Fruit fly (Drosophila melanogaster) whole organism, embryonic: ENCODE measurements around the gene Eip93F.

ENCODE experiments used
- BtbVII ChIP-seq: fragments of 200-800 bp; sonication (Bioruptor generic); optimal IDR thresholded peaks from 3 replicates; lab custom pipeline; 2017; ENCODE audit warnings: missing biosample characterization, mild to moderate bottlenecking, missing genetic modification characterization
- CG10274 ChIP-seq: fragments of 200-800 bp; sonication (Bioruptor generic); optimal IDR thresholded peaks from 3 replicates; lab custom pipeline; 2017; ENCODE audit warnings: missing biosample characterization, mild to moderate bottlenecking, missing genetic modification characterization
- CG10654 ChIP-seq: fragments of 200-800 bp; sonication (Bioruptor generic); optimal IDR thresholded peaks from 2 replicates; lab custom pipeline; 2016; ENCODE audit warnings: missing biosample characterization, missing genetic modification characterization
- CG11456 ChIP-seq: fragments of 200-800 bp; sonication (Bioruptor generic); IDR thresholded peaks from 3 replicates; pipeline ENCODE4 v1.3.6; 2022; ENCODE audit warnings: missing biosample characterization, missing genetic modification characterization
- CG11504 ChIP-seq: fragments of 200-800 bp; sonication (Bioruptor generic); optimal IDR thresholded peaks from 3 replicates; lab custom pipeline; 2019; ENCODE audit warnings: missing biosample characterization, mild to moderate bottlenecking, missing genetic modification characterization, moderate library complexity
- CG16813 ChIP-seq: fragments of 200-800 bp; sonication (Bioruptor generic); IDR thresholded peaks from 3 replicates; pipeline ENCODE4 v1.3.6; 2022; ENCODE audit warnings: missing biosample characterization, missing genetic modification characterization; ENCODE audit not compliant: partially characterized antibody
- CG1792 ChIP-seq: fragments of 200-800 bp; sonication (Bioruptor generic); optimal IDR thresholded peaks from 2 replicates; lab custom pipeline; 2016; ENCODE audit warnings: missing biosample characterization, missing genetic modification characterization
- CG18619 ChIP-seq: fragments of 200-800 bp; sonication (Bioruptor generic); optimal IDR thresholded peaks from 3 replicates; lab custom pipeline; 2017; ENCODE audit warnings: missing biosample characterization, mild to moderate bottlenecking, missing genetic modification characterization
- CG2199 ChIP-seq: fragments of 200-800 bp; sonication (Bioruptor generic); IDR thresholded peaks from 3 replicates; pipeline ENCODE4 v1.3.6; 2022; ENCODE audit warnings: missing biosample characterization, missing genetic modification characterization
- CG3847 ChIP-seq: fragments of 200-800 bp; sonication (Bioruptor generic); IDR thresholded peaks from 2 replicates; pipeline ENCODE4 v1.3.6; 2022; ENCODE audit warnings: missing biosample characterization, missing genetic modification characterization
- CG7271 ChIP-seq: fragments of 200-800 bp; sonication (Bioruptor generic); optimal IDR thresholded peaks from 2 replicates; lab custom pipeline; 2018; ENCODE audit warnings: missing biosample characterization, mild to moderate bottlenecking, missing genetic modification characterization, moderate library complexity
- CG7839 ChIP-seq: fragments of 200-800 bp; sonication (Bioruptor generic); optimal IDR thresholded peaks from 3 replicates; lab custom pipeline; 2018; ENCODE audit warnings: missing biosample characterization, mild to moderate bottlenecking, missing genetic modification characterization, moderate library complexity
- CG8765 ChIP-seq: fragments of 200-800 bp; sonication (Bioruptor generic); IDR thresholded peaks from 2 replicates; pipeline ENCODE4 v1.3.6; 2022; ENCODE audit warnings: missing biosample characterization, missing genetic modification characterization
- Dip2 ChIP-seq: fragments of 200-800 bp; sonication (Bioruptor generic); IDR thresholded peaks from 2 replicates; pipeline ENCODE4 v1.3.6; 2022; ENCODE audit warnings: missing biosample characterization, missing genetic modification characterization
- Doc3 ChIP-seq: fragments of 200-800 bp; sonication (Bioruptor generic); IDR thresholded peaks from 3 replicates; pipeline ENCODE4 v1.3.6; 2022; ENCODE audit warnings: missing biosample characterization, missing genetic modification characterization; ENCODE audit not compliant: partially characterized antibody
- Ets65A ChIP-seq: fragments of 200-800 bp; sonication (Bioruptor generic); peaks from one replicate; lab custom pipeline; 2016; ENCODE audit warnings: missing biosample characterization, missing genetic modification characterization
- HLH54F ChIP-seq: fragments of 200-800 bp; sonication (Bioruptor generic); optimal IDR thresholded peaks from 3 replicates; lab custom pipeline; 2016; ENCODE audit warnings: missing biosample characterization, missing genetic modification characterization
- Hey ChIP-seq: fragments of 200-800 bp; sonication (Bioruptor generic); optimal IDR thresholded peaks from 3 replicates; lab custom pipeline; 2018; ENCODE audit warnings: missing biosample characterization, mild to moderate bottlenecking, missing genetic modification characterization
- Hr78 ChIP-seq, 2 experiments: fragments of 200-800 bp in 1 of 2; fragments of >200 bp in 1 of 2; sonication (Bioruptor generic) in 1 of 2; optimal IDR thresholded peaks; 2 replicates each; lab custom pipeline; 2017 to 2019; ENCODE audit warnings: missing biosample characterization in 2 of 2, missing genetic modification characterization in 2 of 2, mild to moderate bottlenecking in 1 of 2, moderate library complexity in 1 of 2
- Mad ChIP-seq: fragments of 200-800 bp; sonication (Bioruptor generic); optimal IDR thresholded peaks from 2 replicates; lab custom pipeline; 2016; ENCODE audit warnings: missing biosample characterization, missing genetic modification characterization
- Med ChIP-seq: fragments of 200-800 bp; sonication (Bioruptor generic); peaks from one replicate; lab custom pipeline; 2016; ENCODE audit warnings: missing biosample characterization, missing genetic modification characterization, mild to moderate bottlenecking, inconsistent platforms, moderate library complexity
- NC2α ChIP-seq: fragments of 200-800 bp; sonication (Bioruptor generic); optimal IDR thresholded peaks from 2 replicates; lab custom pipeline; 2016; ENCODE audit warnings: missing biosample characterization, missing genetic modification characterization
- Neu2 ChIP-seq: fragments of 200-800 bp; sonication (Bioruptor generic); optimal IDR thresholded peaks from 3 replicates; lab custom pipeline; 2016; ENCODE audit warnings: missing biosample characterization, missing genetic modification characterization, borderline replicate concordance
- Nf-YC ChIP-seq: fragments of 200-800 bp; optimal IDR thresholded peaks from 3 replicates; lab custom pipeline; 2019; ENCODE audit warnings: missing biosample characterization, mild to moderate bottlenecking, missing genetic modification characterization, moderate library complexity
- Pdp1 ChIP-seq, 2 experiments: fragments of 200-800 bp; sonication (Bioruptor generic); optimal IDR thresholded peaks; 3 replicates each; lab custom pipeline; 2016; ENCODE audit warnings: missing biosample characterization in 2 of 2, missing genetic modification characterization in 2 of 2, mild to moderate bottlenecking in 1 of 2, moderate library complexity in 1 of 2
- Scr ChIP-seq: fragments of 200-800 bp; sonication (Bioruptor generic); IDR thresholded peaks from 2 replicates; pipeline ENCODE4 v1.3.6; 2022; ENCODE audit warnings: missing biosample characterization, missing genetic modification characterization; ENCODE audit not compliant: partially characterized antibody
- abd-A ChIP-seq: fragments of 200-800 bp; sonication (Bioruptor generic); optimal IDR thresholded peaks from 3 replicates; lab custom pipeline; 2019; ENCODE audit warnings: missing biosample characterization, mild to moderate bottlenecking, missing genetic modification characterization, moderate library complexity
- bcd ChIP-seq: fragments of 200-800 bp; sonication (Bioruptor generic); optimal IDR thresholded peaks from 2 replicates; lab custom pipeline; 2017; ENCODE audit warnings: missing biosample characterization, mild to moderate bottlenecking, missing genetic modification characterization
- bowl ChIP-seq: fragments of 200-800 bp; sonication (Bioruptor generic); IDR thresholded peaks from 2 replicates; pipeline ENCODE4 v1.3.6; 2022; ENCODE audit warnings: missing biosample characterization, missing genetic modification characterization
- cg ChIP-seq: fragments of 200-800 bp; sonication (Bioruptor generic); optimal IDR thresholded peaks from 3 replicates; lab custom pipeline; 2019; ENCODE audit warnings: missing biosample characterization, mild to moderate bottlenecking, missing genetic modification characterization, moderate library complexity
- chif ChIP-seq, 2 experiments: fragments of 200-800 bp; sonication (Bioruptor generic); optimal IDR thresholded peaks; 3 replicates each; lab custom pipeline; 2016; ENCODE audit warnings: missing biosample characterization in 2 of 2, missing genetic modification characterization in 2 of 2
- crc ChIP-seq: fragments of 200-800 bp; sonication (Bioruptor generic); optimal IDR thresholded peaks from 2 replicates; lab custom pipeline; 2016; ENCODE audit warnings: missing biosample characterization, missing genetic modification characterization
- croc ChIP-seq: fragments of 200-800 bp; sonication (Bioruptor generic); conservative IDR thresholded peaks from 3 replicates; pipeline ENCODE4 v1.3.6; 2022; ENCODE audit warnings: missing biosample characterization, missing genetic modification characterization
- esg ChIP-seq: fragments of 200-800 bp; sonication (Bioruptor generic); conservative IDR thresholded peaks from 2 replicates; pipeline ENCODE4 v1.3.6; 2022; ENCODE audit warnings: missing biosample characterization, missing genetic modification characterization
- fd64A ChIP-seq: fragments of 200-800 bp; sonication (Bioruptor generic); optimal IDR thresholded peaks from 3 replicates; lab custom pipeline; 2018; ENCODE audit warnings: missing biosample characterization, mild to moderate bottlenecking, missing genetic modification characterization
- gsb ChIP-seq: fragments of 200-800 bp; sonication (Bioruptor generic); IDR thresholded peaks from 2 replicates; pipeline ENCODE4 v1.3.6; 2022; ENCODE audit warnings: missing biosample characterization, missing genetic modification characterization
- kni ChIP-seq: fragments of 200-800 bp; sonication (Bioruptor generic); optimal IDR thresholded peaks from 3 replicates; lab custom pipeline; 2017; ENCODE audit warnings: mild to moderate bottlenecking, missing biosample characterization, missing genetic modification reagents, missing genetic modification characterization
- maf-S ChIP-seq: fragments of 200-800 bp; sonication (Bioruptor generic); optimal IDR thresholded peaks from 2 replicates; lab custom pipeline; 2016; ENCODE audit warnings: missing biosample characterization, missing genetic modification characterization
- nom ChIP-seq: fragments of 200-800 bp; sonication (Bioruptor generic); optimal IDR thresholded peaks from 2 replicates; lab custom pipeline; 2017; ENCODE audit warnings: missing biosample characterization, missing genetic modification characterization, mild to moderate bottlenecking, moderate library complexity, missing genetic modification reagents
- odd ChIP-seq: fragments of 200-800 bp; sonication (Bioruptor generic); optimal IDR thresholded peaks from 2 replicates; lab custom pipeline; 2017; ENCODE audit warnings: missing biosample characterization, mild to moderate bottlenecking, missing genetic modification characterization
- run ChIP-seq: fragments of 200-800 bp; sonication (Bioruptor generic); optimal IDR thresholded peaks from 3 replicates; lab custom pipeline; 2018; ENCODE audit warnings: missing biosample characterization, mild to moderate bottlenecking, missing genetic modification characterization
- sim ChIP-seq: fragments of 200-800 bp; sonication (Bioruptor generic); IDR thresholded peaks from 2 replicates; pipeline ENCODE4 v1.3.6; 2022; ENCODE audit warnings: missing biosample characterization, missing genetic modification characterization
- slbo ChIP-seq: fragments of 200-800 bp; sonication (Bioruptor generic); IDR thresholded peaks from 2 replicates; pipeline ENCODE4 v1.3.6; 2022; ENCODE audit warnings: missing biosample characterization, missing genetic modification characterization
- sr ChIP-seq: fragments of 200-800 bp; sonication (Bioruptor generic); IDR thresholded peaks from 3 replicates; pipeline ENCODE4 v1.3.6; 2022; ENCODE audit warnings: missing biosample characterization, missing genetic modification characterization
- stwl ChIP-seq: fragments of 200-800 bp; sonication (Bioruptor generic); optimal IDR thresholded peaks from 3 replicates; lab custom pipeline; 2018; ENCODE audit warnings: missing biosample characterization, mild to moderate bottlenecking, missing genetic modification characterization, moderate library complexity
- tll ChIP-seq, 2 experiments: fragments of 200-800 bp in 1 of 2; fragments of >200 bp in 1 of 2; sonication (Bioruptor generic) in 1 of 2; optimal IDR thresholded peaks; 2 replicates each; lab custom pipeline; 2017 to 2019; ENCODE audit warnings: missing biosample characterization in 2 of 2, missing genetic modification characterization in 2 of 2, mild to moderate bottlenecking in 1 of 2, moderate library complexity in 1 of 2
- vnd ChIP-seq: fragments of 200-800 bp; sonication (Bioruptor generic); IDR thresholded peaks from 3 replicates; pipeline ENCODE4 v1.3.6; 2022; ENCODE audit warnings: missing biosample characterization, missing genetic modification characterization; ENCODE audit not compliant: partially characterized antibody

Eip93F gene

DNA sequence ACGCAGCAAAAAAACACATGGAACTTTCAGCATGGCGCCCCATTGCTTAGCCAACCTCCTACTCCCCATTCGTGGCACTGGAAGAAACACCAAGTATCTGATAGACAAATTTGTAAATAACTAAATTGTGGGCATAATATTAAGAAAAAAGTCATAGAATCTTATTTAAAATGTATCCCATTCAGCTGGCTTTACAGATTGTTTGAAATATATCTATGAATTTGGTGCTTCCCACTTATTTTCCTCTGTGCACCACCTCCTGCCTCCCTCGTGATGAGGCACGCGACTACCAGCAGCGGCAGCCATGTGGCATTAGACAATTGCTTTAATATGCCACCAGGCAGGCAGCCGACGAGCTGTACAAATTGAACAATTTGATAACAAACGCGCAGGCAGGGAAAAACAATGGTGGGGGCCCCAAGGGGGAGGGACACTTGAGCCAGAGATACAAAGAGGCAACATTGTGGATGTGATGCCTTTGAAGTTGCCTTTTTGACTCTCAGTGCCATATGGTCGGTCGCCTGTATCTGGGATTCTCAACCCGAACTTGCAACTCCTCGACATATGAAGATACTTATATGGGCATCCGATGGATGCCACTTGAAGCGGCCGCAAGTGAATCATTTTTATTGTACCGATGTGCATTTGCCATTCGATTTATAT is 100.4 kb downstream of the Eip93F start (continued):
- peak; percentile 63 for TF ChIP-seq CG10654 (GFP tag; lab: Kevin White, UChicago)
- TF ChIP-seq CG7839 (tag; lab: Kevin White, UChicago): peak; percentile 85
- TF ChIP-seq sim (GFP tag; lab: Robert Waterston, UW): peak; percentile 80
- TF ChIP-seq CG7271: no peak
- peak; percentile 82 for TF ChIP-seq Hey
- TF ChIP-seq crc (GFP tag; lab: Kevin White, UChicago): peak; percentile 62
- TF ChIP-seq maf-S (GFP tag; lab: Kevin White, UChicago): peak; percentile 77
- TF ChIP-seq bcd: peak; percentile 76
- TF ChIP-seq CG10274: peak; percentile 45
- no peak for TF ChIP-seq Neu2
- TF ChIP-seq Dip2 (GFP tag; lab: Robert Waterston, UW): no peak
- peak; percentile 73 for TF ChIP-seq esg
- TF ChIP-seq CG8765 (GFP tag; lab: Robert Waterston, UW): peak; percentile 66; the same call in 1 of the 2 replicates
- TF ChIP-seq, all 482 proteins: peak for 381

DNA sequence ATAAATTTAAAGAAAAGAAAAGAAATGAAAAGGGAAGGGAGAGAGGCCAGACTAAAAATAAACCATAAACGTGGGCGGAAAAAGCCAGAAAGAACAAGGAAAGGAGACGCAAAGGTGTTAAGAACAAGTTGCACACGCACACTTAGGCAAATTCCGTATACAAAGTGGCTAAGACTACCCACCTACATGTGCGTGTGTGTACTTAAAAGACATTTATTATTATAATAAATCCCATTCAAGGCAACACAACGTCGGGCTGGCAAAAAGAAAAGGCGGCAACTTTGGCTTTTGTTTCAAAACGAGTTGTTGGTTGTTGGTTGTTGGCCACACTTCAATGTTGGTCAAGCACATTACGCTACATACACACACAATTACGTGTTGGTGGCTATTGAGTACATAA is 103.3 kb downstream of the Eip93F start:
- TF ChIP-seq slbo (no peak), tll (GFP tag; optimal IDR thresholded peaks at IDR 0.05; lab: Kevin White, UChicago) (peak in 1 of 2 experiments; percentile 64), CG3847 (GFP tag; lab: Robert Waterston, UW) (no peak), CG11504 (tag; lab: Kevin White, UChicago) (peak; percentile 13), Ets65A (peak; percentile 2), gsb (GFP tag; lab: Robert Waterston, UW) (0 out of 2 replicates have a peak, but pooled peaks have one; percentile 22), sr (peak; percentile 84), CG11456 (no peak), cg (GFP tag; lab: Kevin White, UChicago) (peak; percentile 28), Doc3 (GFP tag; lab: Robert Waterston, UW) (no peak), kni (GFP tag; lab: Kevin White, UChicago) (peak; percentile 51), stwl (tag; lab: Kevin White, UChicago) (peak; percentile 42), BtbVII (no peak), Pdp1 (GFP tag; optimal IDR thresholded peaks at IDR 0.05; lab: Kevin White, UChicago) (no peak)
- TF ChIP-seq, all 482 proteins: peak for 8

DNA sequence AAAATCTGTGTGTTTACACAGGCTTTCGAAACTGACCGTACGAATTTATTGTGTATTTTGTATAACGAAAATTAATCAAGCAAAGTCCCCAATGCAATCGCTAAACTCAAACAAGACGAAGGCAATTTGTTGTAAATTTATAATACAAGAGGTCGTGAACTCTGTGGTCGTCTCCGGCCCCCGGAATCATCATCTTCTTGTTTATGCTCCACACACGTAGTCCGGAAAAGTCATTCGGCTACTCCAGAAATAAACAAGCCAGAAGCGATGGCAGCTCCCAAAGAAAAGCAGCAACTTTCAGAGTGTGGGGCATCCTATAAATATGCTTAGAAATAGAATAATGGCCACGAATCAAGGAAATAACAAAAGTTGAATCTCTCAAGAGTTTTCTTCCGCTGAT is 104.3 kb downstream of the Eip93F start:
- TF ChIP-seq fd64A (GFP tag; lab: Kevin White, UChicago) (peak; percentile 59), abd-A (tag; lab: Kevin White, UChicago) (peak; percentile 45), Nf-YC (no peak), Hr78 (GFP tag; optimal IDR thresholded peaks at IDR 0.05; lab: Kevin White, UChicago) (peak in 1 of 2 experiments; percentile 92), CG1792 (GFP tag; lab: Kevin White, UChicago) (no peak), nom (GFP tag; lab: Kevin White, UChicago) (no peak), CG2199 (GFP tag; lab: Robert Waterston, UW) (peak; percentile 65; the same call in 1 of the 3 replicates), vnd (GFP tag; lab: Robert Waterston, UW) (no peak), chif (GFP tag; optimal IDR thresholded peaks at IDR 0.05; lab: Kevin White, UChicago) (no peak), Mad (GFP tag; lab: Kevin White, UChicago) (no peak), bowl (GFP tag; lab: Robert Waterston, UW) (no peak), croc (no peak), CG11504 (tag; lab: Kevin White, UChicago) (no peak), CG16813 (GFP tag; lab: Robert Waterston, UW) (0 out of 3 replicates have a peak, but pooled peaks have one; percentile 11), CG18619 (GFP tag; lab: Kevin White, UChicago) (no peak), odd (no peak), Scr (GFP tag; lab: Robert Waterston, UW) (no peak), run (peak; percentile 53), Med (GFP tag; lab: Kevin White, UChicago) (no peak), HLH54F (GFP tag; lab: Kevin White, UChicago) (no peak), slbo (no peak), NC2α (GFP tag; lab: Kevin White, UChicago) (no peak)
